Fruit fly (Drosophila melanogaster) whole organism, prepupa: ENCODE data around the gene Socs36E.

ENCODE experiments used
- Blimp-1 ChIP-seq: fragments of 200-800 bp; sonication (Bioruptor generic); optimal IDR thresholded peaks from 3 replicates; lab custom pipeline; 2017; ENCODE audit warnings: missing biosample characterization, missing genetic modification characterization, mild to moderate bottlenecking, moderate library complexity, missing genetic modification reagents
- CG10631 ChIP-seq: fragments of 200-800 bp; sonication (Bioruptor generic); optimal IDR thresholded peaks from 2 replicates; lab custom pipeline; 2016; ENCODE audit warnings: missing biosample characterization, missing genetic modification characterization
- CG10669 ChIP-seq: fragments of 200-800 bp; sonication (Bioruptor generic); optimal IDR thresholded peaks from 3 replicates; lab custom pipeline; 2018; ENCODE audit warnings: missing biosample characterization, mild to moderate bottlenecking, missing genetic modification characterization, moderate library complexity
- CG11294 ChIP-seq: fragments of 200-800 bp; sonication (Bioruptor generic); IDR thresholded peaks from 2 replicates; pipeline ENCODE4 v1.3.6; 2022; ENCODE audit warnings: missing biosample characterization, missing genetic modification characterization
- CG11762 ChIP-seq: fragments of 200-800 bp; sonication (Bioruptor generic); optimal IDR thresholded peaks from 3 replicates; lab custom pipeline; 2016; ENCODE audit warnings: missing biosample characterization, missing genetic modification characterization; ENCODE audit not compliant: insufficient read depth
- CG11902 ChIP-seq: fragments of 200-800 bp; sonication (Bioruptor generic); optimal IDR thresholded peaks from 3 replicates; lab custom pipeline; 2016; ENCODE audit warnings: missing biosample characterization, missing genetic modification characterization
- CG15336 ChIP-seq: fragments of 200-800 bp; sonication (Bioruptor generic); IDR thresholded peaks from 2 replicates; pipeline ENCODE4 v1.3.6; 2022; ENCODE audit warnings: missing biosample characterization, missing genetic modification characterization
- CG16779 ChIP-seq: fragments of 200-800 bp; sonication (Bioruptor generic); optimal IDR thresholded peaks from 3 replicates; lab custom pipeline; 2017; ENCODE audit warnings: missing biosample characterization, mild to moderate bottlenecking, missing genetic modification characterization
- CG3032 ChIP-seq: fragments of 200-800 bp; optimal IDR thresholded peaks from 2 replicates; lab custom pipeline; 2019; ENCODE audit warnings: missing biosample characterization, mild to moderate bottlenecking, missing genetic modification characterization, moderate library complexity
- CG32006 ChIP-seq: fragments of 200-800 bp; sonication (Bioruptor generic); optimal IDR thresholded peaks from 3 replicates; lab custom pipeline; 2017; ENCODE audit warnings: missing biosample characterization, mild to moderate bottlenecking, missing genetic modification characterization
- CG4318 ChIP-seq: fragments of 200-800 bp; sonication (Bioruptor generic); optimal IDR thresholded peaks from 3 replicates; lab custom pipeline; 2017; ENCODE audit warnings: missing biosample characterization, mild to moderate bottlenecking, missing genetic modification characterization
- CG6808 ChIP-seq: fragments of 200-800 bp; sonication (Bioruptor generic); optimal IDR thresholded peaks from 3 replicates; lab custom pipeline; 2017; ENCODE audit warnings: missing biosample characterization, missing genetic modification characterization, mild to moderate bottlenecking, moderate library complexity, missing genetic modification reagents
- CG6854 ChIP-seq: fragments of 200-800 bp; sonication (Bioruptor generic); optimal IDR thresholded peaks from 2 replicates; lab custom pipeline; 2017; ENCODE audit warnings: missing biosample characterization, mild to moderate bottlenecking, missing genetic modification characterization
- CG7368 ChIP-seq: fragments of 200-800 bp; sonication (Bioruptor generic); optimal IDR thresholded peaks from 3 replicates; lab custom pipeline; 2016; ENCODE audit warnings: missing biosample characterization, missing genetic modification characterization
- CG8319 ChIP-seq: fragments of 200-800 bp; sonication (Bioruptor generic); optimal IDR thresholded peaks from 3 replicates; lab custom pipeline; 2016; ENCODE audit warnings: missing biosample characterization, missing genetic modification characterization
- CG8632 ChIP-seq: fragments of 200-800 bp; sonication (Bioruptor generic); optimal IDR thresholded peaks from 3 replicates; lab custom pipeline; 2016; ENCODE audit warnings: missing biosample characterization, missing genetic modification characterization
- CG9139 ChIP-seq: fragments of 200-800 bp; sonication (Bioruptor generic); optimal IDR thresholded peaks from 3 replicates; lab custom pipeline; 2017; ENCODE audit warnings: missing biosample characterization, mild to moderate bottlenecking, missing genetic modification characterization
- Eip75B ChIP-seq: fragments of 200-800 bp; sonication (Bioruptor generic); optimal IDR thresholded peaks from 3 replicates; lab custom pipeline; 2016; ENCODE audit warnings: missing biosample characterization, missing genetic modification characterization
- Eip78C ChIP-seq: fragments of 200-800 bp; sonication (Bioruptor generic); peaks from one replicate; lab custom pipeline; 2016; ENCODE audit warnings: missing biosample characterization, missing genetic modification characterization
- Eip93F ChIP-seq: fragments of 200-800 bp; sonication (Bioruptor generic); optimal IDR thresholded peaks from 2 replicates; lab custom pipeline; 2016; ENCODE audit warnings: missing biosample characterization, mild to moderate bottlenecking, missing genetic modification characterization
- Gug ChIP-seq: fragments of 200-800 bp; sonication (Bioruptor generic); IDR thresholded peaks from 2 replicates; pipeline ENCODE4 v1.3.6; 2022; ENCODE audit warnings: missing biosample characterization, missing genetic modification characterization
- Hr38 ChIP-seq: sonication (Bioruptor generic); optimal IDR thresholded peaks from 2 replicates; lab custom pipeline; 2016; ENCODE audit warnings: missing biosample characterization, missing genetic modification characterization
- Hr39 ChIP-seq: fragments of 200-800 bp; sonication (Bioruptor generic); optimal IDR thresholded peaks from 2 replicates; lab custom pipeline; 2016; ENCODE audit warnings: missing biosample characterization, missing genetic modification characterization
- Met ChIP-seq: fragments of 200-800 bp; sonication (Bioruptor generic); optimal IDR thresholded peaks from 3 replicates; lab custom pipeline; 2016; ENCODE audit warnings: missing biosample characterization, missing genetic modification characterization
- OdsH ChIP-seq: fragments of 200-800 bp; sonication (Bioruptor generic); optimal IDR thresholded peaks from 3 replicates; lab custom pipeline; 2016; ENCODE audit warnings: missing biosample characterization, missing genetic modification characterization
- Smox ChIP-seq: fragments of 200-800 bp; sonication (Bioruptor generic); optimal IDR thresholded peaks from 3 replicates; lab custom pipeline; 2016; ENCODE audit warnings: missing biosample characterization, missing genetic modification characterization
- Sox102F ChIP-seq: fragments of 200-800 bp; sonication (Bioruptor generic); optimal IDR thresholded peaks from 2 replicates; lab custom pipeline; 2016; ENCODE audit warnings: missing biosample characterization, mild to moderate bottlenecking, missing genetic modification characterization
- Sox14 ChIP-seq: fragments of 200-800 bp; sonication (Bioruptor generic); optimal IDR thresholded peaks from 3 replicates; lab custom pipeline; 2016; ENCODE audit warnings: missing biosample characterization, missing genetic modification characterization
- Sox15 ChIP-seq: fragments of 200-800 bp; sonication (Bioruptor generic); optimal IDR thresholded peaks from 3 replicates; lab custom pipeline; 2016; ENCODE audit warnings: missing biosample characterization, missing genetic modification characterization
- achi ChIP-seq: fragments of 200-800 bp; sonication (Bioruptor generic); optimal IDR thresholded peaks from 3 replicates; lab custom pipeline; 2016; ENCODE audit warnings: missing biosample characterization, missing genetic modification characterization
- acj6 ChIP-seq: fragments of 200-800 bp; sonication (Bioruptor generic); optimal IDR thresholded peaks from 3 replicates; lab custom pipeline; 2016; ENCODE audit warnings: missing biosample characterization, missing genetic modification characterization
- cyc ChIP-seq: fragments of 200-800 bp; sonication (Bioruptor generic); optimal IDR thresholded peaks from 3 replicates; lab custom pipeline; 2016; ENCODE audit warnings: missing biosample characterization, missing genetic modification characterization
- dac ChIP-seq: fragments of 200-800 bp; sonication (Bioruptor generic); optimal IDR thresholded peaks from 2 replicates; lab custom pipeline; 2017; ENCODE audit warnings: missing biosample characterization, mild to moderate bottlenecking, missing genetic modification characterization
- eg ChIP-seq: fragments of 200-800 bp; sonication (Bioruptor generic); IDR thresholded peaks from 3 replicates; pipeline ENCODE4 v1.3.6; 2022; ENCODE audit warnings: missing biosample characterization, missing genetic modification characterization
- esn ChIP-seq: fragments of 200-800 bp; sonication (Bioruptor generic); optimal IDR thresholded peaks from 2 replicates; lab custom pipeline; 2016; ENCODE audit warnings: missing biosample characterization, mild to moderate bottlenecking, missing genetic modification characterization, moderate library complexity
- fd59A ChIP-seq: fragments of 200-800 bp; sonication (Bioruptor generic); optimal IDR thresholded peaks from 2 replicates; lab custom pipeline; 2017; ENCODE audit warnings: missing biosample characterization, mild to moderate bottlenecking, missing genetic modification characterization, missing genetic modification reagents
- fkh ChIP-seq: fragments of 200-800 bp; sonication (Bioruptor generic); optimal IDR thresholded peaks from 3 replicates; lab custom pipeline; 2017; ENCODE audit warnings: missing biosample characterization, mild to moderate bottlenecking, missing genetic modification characterization, moderate library complexity
- lz ChIP-seq: fragments of 200-800 bp; sonication (Bioruptor generic); optimal IDR thresholded peaks from 3 replicates; lab custom pipeline; 2016; ENCODE audit warnings: missing biosample characterization, missing genetic modification characterization
- pdm3 ChIP-seq: fragments of 200-800 bp; sonication (Bioruptor generic); optimal IDR thresholded peaks from 3 replicates; lab custom pipeline; 2016; ENCODE audit warnings: missing biosample characterization, missing genetic modification characterization
- salr ChIP-seq, 2 experiments: fragments of 200-800 bp; sonication (Bioruptor generic); optimal IDR thresholded peaks; 3 replicates each; lab custom pipeline; 2016 to 2018; ENCODE audit warnings: missing biosample characterization in 2 of 2, missing genetic modification characterization in 2 of 2, mild to moderate bottlenecking in 1 of 2
- spab ChIP-seq: fragments of 200-800 bp; sonication (Bioruptor generic); optimal IDR thresholded peaks from 2 replicates; lab custom pipeline; 2017; ENCODE audit warnings: missing biosample characterization, mild to moderate bottlenecking, missing genetic modification characterization, missing genetic modification reagents
- ss ChIP-seq, 2 experiments: fragments of 200-800 bp; sonication (Bioruptor generic); optimal IDR thresholded peaks; 2 replicates in 1 of 2; 3 replicates in 1 of 2; lab custom pipeline; 2017 to 2018; ENCODE audit warnings: mild to moderate bottlenecking in 2 of 2, missing biosample characterization in 2 of 2, missing genetic modification characterization in 2 of 2, moderate library complexity in 1 of 2
- topi ChIP-seq: fragments of 200-800 bp; sonication (Bioruptor generic); optimal IDR thresholded peaks from 3 replicates; lab custom pipeline; 2016; ENCODE audit warnings: missing biosample characterization, missing genetic modification characterization
- vri ChIP-seq: fragments of 200-800 bp; sonication (Bioruptor generic); optimal IDR thresholded peaks from 3 replicates; lab custom pipeline; 2016; ENCODE audit warnings: missing biosample characterization, mild to moderate bottlenecking, missing genetic modification characterization

Socs36E gene

dm6 chr2L:18153068-18153467, 851 bp upstream of the Socs36E start, which contains the start of gene CG17681:
CG17681 (plus strand) TSS chr2L:18153123.
- TF ChIP-seq OdsH (GFP tag; lab: Kevin White, UChicago): peak; percentile 44
- no peak for TF ChIP-seq CG32006
- TF ChIP-seq acj6 (GFP tag; lab: Kevin White, UChicago): no peak
- TF ChIP-seq CG11902 (GFP tag; lab: Kevin White, UChicago): no peak
- TF ChIP-seq pdm3 (GFP tag; lab: Kevin White, UChicago): no peak
- no peak for TF ChIP-seq CG6808 (GFP tag; lab: Kevin White, UChicago)
- no peak for TF ChIP-seq eg (GFP tag; lab: Robert Waterston, UW)
- peak; percentile 18 for TF ChIP-seq esn (GFP tag; lab: Kevin White, UChicago)
- no peak for TF ChIP-seq Met (GFP tag; lab: Kevin White, UChicago)
- TF ChIP-seq Sox102F (GFP tag; lab: Kevin White, UChicago): no peak
- TF ChIP-seq Smox (GFP tag; lab: Kevin White, UChicago): no peak
- TF ChIP-seq cyc: peak; percentile 42
- peak; percentile 37 for TF ChIP-seq topi
- peak; percentile 54 for TF ChIP-seq fkh (GFP tag; lab: Kevin White, UChicago)
- TF ChIP-seq Hr38: no peak
- TF ChIP-seq fd59A (GFP tag; lab: Kevin White, UChicago): no peak
- TF ChIP-seq achi (GFP tag; lab: Kevin White, UChicago): no peak
- no peak for TF ChIP-seq CG10669 (GFP tag; lab: Kevin White, UChicago)
- no peak for TF ChIP-seq Blimp-1 (GFP tag; lab: Kevin White, UChicago)
- TF ChIP-seq Eip93F (GFP tag; lab: Kevin White, UChicago): no peak
- TF ChIP-seq CG9139 (GFP tag; lab: Kevin White, UChicago): no peak
- peak; percentile 1 for TF ChIP-seq Hr39
- no peak for TF ChIP-seq Sox15 (GFP tag; lab: Kevin White, UChicago)
- TF ChIP-seq CG4318 (GFP tag; lab: Kevin White, UChicago): no peak
- TF ChIP-seq CG11294 (GFP tag; lab: Robert Waterston, UW): no peak
- no peak for TF ChIP-seq vri (GFP tag; lab: Kevin White, UChicago)
- TF ChIP-seq CG10631: peak; percentile 21
- TF ChIP-seq salr (GFP tag; optimal IDR thresholded peaks at IDR 0.05; lab: Kevin White, UChicago): no peak
- no peak for TF ChIP-seq CG11762 (GFP tag; lab: Kevin White, UChicago)
- no peak for TF ChIP-seq CG6854 (GFP tag; lab: Kevin White, UChicago)
- no peak for TF ChIP-seq CG8632
- no peak for TF ChIP-seq ss (GFP tag; optimal IDR thresholded peaks at IDR 0.05; lab: Kevin White, UChicago)
- TF ChIP-seq spab: no peak
- TF ChIP-seq, all 60 proteins: peak for 7

dm6 chr2L:18151826-18152138, 435 bp downstream of the Socs36E start:
- TF ChIP-seq fkh (GFP tag; lab: Kevin White, UChicago): peak; percentile 80
- no peak for TF ChIP-seq Sox102F (GFP tag; lab: Kevin White, UChicago)
- peak; percentile 12 for TF ChIP-seq Eip78C (GFP tag; lab: Kevin White, UChicago)
- TF ChIP-seq, all 60 proteins: peak for 2

- peak; percentile 77 for TF ChIP-seq eg (GFP tag; lab: Robert Waterston, UW)
- TF ChIP-seq Hr39: peak; percentile 84
- TF ChIP-seq achi (GFP tag; lab: Kevin White, UChicago): peak; percentile 22
- TF ChIP-seq CG3032 (tag; lab: Kevin White, UChicago): peak; percentile 30
- peak; percentile 42 for TF ChIP-seq CG10669 (GFP tag; lab: Kevin White, UChicago)
- peak; percentile 48; the same call in 1 of the 2 replicates for TF ChIP-seq CG15336 (GFP tag; lab: Robert Waterston, UW)
- peak; percentile 70 for TF ChIP-seq cyc
- no peak for TF ChIP-seq vri (GFP tag; lab: Kevin White, UChicago)
- TF ChIP-seq CG11294 (GFP tag; lab: Robert Waterston, UW): peak; percentile 73
- no peak for TF ChIP-seq CG9139 (GFP tag; lab: Kevin White, UChicago)
- peak; percentile 63 for TF ChIP-seq Eip75B (GFP tag; lab: Kevin White, UChicago)
- no peak for TF ChIP-seq Hr38
- TF ChIP-seq Sox14 (GFP tag; lab: Kevin White, UChicago): peak; percentile 70
- peak; percentile 28 for TF ChIP-seq Sox15 (GFP tag; lab: Kevin White, UChicago)
- TF ChIP-seq CG32006: peak; percentile 81
- TF ChIP-seq CG4318 (GFP tag; lab: Kevin White, UChicago): peak; percentile 49
- TF ChIP-seq CG16779 (tag; lab: Kevin White, UChicago): no peak
- TF ChIP-seq dac: peak; percentile 37
- TF ChIP-seq topi: peak; percentile 64
- TF ChIP-seq salr (GFP tag; optimal IDR thresholded peaks at IDR 0.05; lab: Kevin White, UChicago): peak; percentile 26 to 52
- TF ChIP-seq acj6 (GFP tag; lab: Kevin White, UChicago): peak; percentile 60
- peak; percentile 30; the same call in 1 of the 2 replicates for TF ChIP-seq Gug (GFP tag; lab: Robert Waterston, UW)
- TF ChIP-seq lz (GFP tag; lab: Kevin White, UChicago): peak; percentile 77
- TF ChIP-seq fkh (GFP tag; lab: Kevin White, UChicago): no peak
- TF ChIP-seq OdsH (GFP tag; lab: Kevin White, UChicago): peak; percentile 44
- TF ChIP-seq CG8319 (GFP tag; lab: Kevin White, UChicago): no peak
- no peak for TF ChIP-seq CG7368
Observed at dm6 chr2L:18151134-18151825, 937 bp downstream of the Socs36E start.
